Worm (Caenorhabditis elegans) whole organism, midembryonic: ENCODE results near the gene F58E2.5.

Source experiments
- T22C8.4 ChIP-seq: fragments of 200-800 bp; sonication (Bioruptor generic); IDR thresholded peaks from 2 replicates; pipeline ENCODE4 v1.3.6; 2022; ENCODE audit warnings: missing genetic modification characterization, missing compliant biosample characterization
- cog-1 ChIP-seq: sonication (generic microtip); optimal IDR thresholded peaks from 2 replicates; lab custom pipeline; 2016; ENCODE audit warnings: missing genetic modification characterization, missing compliant biosample characterization
- flt-1 ChIP-seq: fragments of 200-800 bp; sonication (Bioruptor generic); IDR thresholded peaks from 2 replicates; pipeline ENCODE4 v1.3.6; 2022; ENCODE audit warnings: missing genetic modification characterization, missing compliant biosample characterization
- klf-2 ChIP-seq: fragments of 200-800 bp; sonication (Bioruptor generic); conservative IDR thresholded peaks from 2 replicates; pipeline ENCODE4 v1.3.6; 2022; ENCODE audit warnings: missing genetic modification reagents, missing genetic modification characterization, missing compliant biosample characterization
- med-1 ChIP-seq: sonication (generic microtip); optimal IDR thresholded peaks from 2 replicates; lab custom pipeline; 2017; ENCODE audit warnings: missing genetic modification characterization, mild to moderate bottlenecking, missing compliant biosample characterization, antibody characterized with exemption, missing genetic modification reagents; ENCODE audit not compliant: insufficient read depth
- ref-1 ChIP-seq: fragments of 200-800 bp; sonication (Bioruptor generic); conservative IDR thresholded peaks from 2 replicates; pipeline ENCODE4 v1.3.6; 2022; ENCODE audit warnings: missing genetic modification reagents, missing genetic modification characterization, missing compliant biosample characterization
- tab-1 ChIP-seq: fragments of 200-800 bp; sonication (Bioruptor generic); IDR thresholded peaks from 2 replicates; pipeline ENCODE4 v1.3.6; 2022; ENCODE audit warnings: missing genetic modification characterization, missing compliant biosample characterization
- ztf-23 ChIP-seq: fragments of 200-800 bp; sonication (Bioruptor generic); IDR thresholded peaks from 2 replicates; pipeline ENCODE4 v1.3.6; 2022; ENCODE audit warnings: missing genetic modification reagents, missing genetic modification characterization, missing compliant biosample characterization
- ztf-29 ChIP-seq: fragments of 200-800 bp; sonication (Bioruptor generic); IDR thresholded peaks from 2 replicates; pipeline ENCODE4 v1.3.6; 2022; ENCODE audit warnings: missing genetic modification reagents, missing genetic modification characterization, missing compliant biosample characterization

F58E2.5 gene

DNA sequence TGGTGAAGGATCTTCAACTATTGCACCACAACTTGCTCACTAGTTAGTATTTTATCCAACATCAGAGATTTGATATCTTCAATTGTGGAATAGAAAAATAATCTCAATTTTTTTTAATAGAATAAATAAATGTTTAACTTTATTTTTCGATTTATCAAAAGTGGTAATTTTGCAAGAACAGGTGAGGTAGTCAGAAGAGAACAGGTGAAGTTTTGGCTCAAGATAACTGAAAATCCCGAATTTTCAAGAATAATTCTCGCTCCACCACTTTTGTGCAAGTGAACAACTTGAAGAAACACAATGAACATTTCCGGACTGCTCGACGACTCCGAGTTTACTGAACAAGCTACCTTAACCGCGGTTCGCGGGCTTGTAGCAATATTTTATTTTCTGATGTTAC is 46.8 kb downstream of the F58E2.5 start, which contains the start of gene srz-78:
srz-78 (plus strand) TSS at position 301 of the 400 bp plus-strand sequence.
- no peak for TF ChIP-seq ref-1 (GFP tag; lab: Robert Waterston, UW)
- TF ChIP-seq ztf-23 (GFP tag; lab: Robert Waterston, UW): no peak
- no peak for TF ChIP-seq flt-1 (GFP tag; lab: Robert Waterston, UW)
- TF ChIP-seq cog-1: no peak
- TF ChIP-seq ztf-29 (GFP tag; lab: Robert Waterston, UW): no peak
- TF ChIP-seq med-1: no peak
- no peak for TF ChIP-seq T22C8.4 (GFP tag; lab: Robert Waterston, UW)
- TF ChIP-seq klf-2 (GFP tag; lab: Robert Waterston, UW): no peak
- TF ChIP-seq tab-1 (GFP tag; lab: Robert Waterston, UW): no peak

DNA sequence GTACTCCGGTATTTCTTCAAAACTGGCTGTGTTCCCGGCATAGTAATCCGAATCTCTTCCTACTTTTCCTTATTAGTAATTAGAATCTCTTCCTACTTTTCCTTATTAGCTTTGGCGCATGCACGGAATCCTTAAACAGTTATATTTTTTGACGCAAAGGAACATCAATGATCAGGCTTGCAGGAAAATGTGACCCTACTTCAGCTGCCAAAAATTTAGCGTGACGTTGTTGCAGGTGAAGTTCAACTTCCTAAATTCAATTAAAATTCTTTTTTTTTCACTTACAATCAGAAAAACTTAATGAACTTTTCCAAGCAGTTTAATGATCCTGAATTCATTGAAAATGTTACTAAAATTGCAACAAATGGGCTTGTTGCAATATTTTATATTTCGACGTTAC is 48.6 kb downstream of the F58E2.5 start, which contains the start of gene srz-79:
srz-79 (plus strand) TSS at position 301 of the 400 bp plus-strand sequence.
- TF ChIP-seq T22C8.4 (GFP tag; lab: Robert Waterston, UW) (no peak), ztf-23 (GFP tag; lab: Robert Waterston, UW) (no peak)
